Worm (Caenorhabditis elegans) whole organism, late embryonic: ENCODE data around the gene F14F7.5.
A peak's percentile ranks its signal among the peaks of the same experiment; 100 is the strongest.

Source experiments
- C08G9.2 ChIP-seq: sonication (generic microtip); optimal IDR thresholded peaks from 2 replicates; lab custom pipeline; 2016; ENCODE audit warnings: mild to moderate bottlenecking, missing genetic modification characterization, moderate library complexity, missing compliant biosample characterization
- C38D4.7 ChIP-seq: fragments of 200-800 bp; sonication (Bioruptor generic); optimal IDR thresholded peaks from 2 replicates; lab custom pipeline; 2018; ENCODE audit warnings: mild to moderate bottlenecking, missing genetic modification characterization, moderate library complexity, missing compliant biosample characterization
- F13H6.1 ChIP-seq: sonication (generic microtip); optimal IDR thresholded peaks from 2 replicates; lab custom pipeline; 2016; ENCODE audit warnings: missing genetic modification characterization, missing compliant biosample characterization
- K02D7.2 ChIP-seq: sonication (generic microtip); optimal IDR thresholded peaks from 2 replicates; lab custom pipeline; 2017; ENCODE audit warnings: mild to moderate bottlenecking, missing genetic modification characterization, missing compliant biosample characterization
- K09A11.1 ChIP-seq: sonication (generic microtip); optimal IDR thresholded peaks from 2 replicates; lab custom pipeline; 2017; ENCODE audit warnings: antibody characterized with exemption, mild to moderate bottlenecking, missing genetic modification characterization, missing compliant biosample characterization; ENCODE audit not compliant: insufficient read depth
- T23F11.4 ChIP-seq: fragments of 200-800 bp; sonication (Bioruptor generic); optimal IDR thresholded peaks from 2 replicates; lab custom pipeline; 2018; ENCODE audit warnings: mild to moderate bottlenecking, missing genetic modification characterization, missing compliant biosample characterization
- Y22D7AL.16 ChIP-seq: sonication (generic microtip); optimal IDR thresholded peaks from 2 replicates; lab custom pipeline; 2016; ENCODE audit warnings: missing genetic modification characterization, missing compliant biosample characterization
- ama-1 ChIP-seq: fragments of 150-350 bp; optimal IDR thresholded peaks from 2 replicates; lab custom pipeline; 2014
- ceh-18 ChIP-seq: sonication (generic microtip); optimal IDR thresholded peaks from 2 replicates; lab custom pipeline; 2016; ENCODE audit warnings: missing genetic modification characterization, missing compliant biosample characterization
- ceh-2 ChIP-seq: sonication (generic microtip); optimal IDR thresholded peaks from 2 replicates; lab custom pipeline; 2016; ENCODE audit warnings: missing genotype, missing genetic modification characterization, missing compliant biosample characterization
- ceh-24 ChIP-seq: sonication (generic microtip); optimal IDR thresholded peaks from 2 replicates; lab custom pipeline; 2016; ENCODE audit warnings: mild to moderate bottlenecking, missing genetic modification characterization, missing compliant biosample characterization
- ceh-30 ChIP-seq: fragments of 150-350 bp; optimal IDR thresholded peaks from 2 replicates; lab custom pipeline; 2014; ENCODE audit warnings: missing biosample characterization, missing genetic modification characterization
- ceh-31 ChIP-seq: sonication (generic microtip); optimal IDR thresholded peaks from 2 replicates; lab custom pipeline; 2016; ENCODE audit warnings: missing genetic modification characterization, missing compliant biosample characterization
- ceh-45 ChIP-seq: fragments of 200-800 bp; sonication (Bioruptor generic); IDR thresholded peaks from 2 replicates; pipeline ENCODE4 v1.3.6; 2022; ENCODE audit warnings: missing genetic modification reagents, missing genetic modification characterization, missing compliant biosample characterization
- ceh-48 ChIP-seq: sonication (generic microtip); optimal IDR thresholded peaks from 2 replicates; lab custom pipeline; 2016; ENCODE audit warnings: missing genetic modification characterization, inconsistent platforms, missing compliant biosample characterization
- ceh-6 ChIP-seq: fragments of 200-800 bp; sonication (Bioruptor generic); optimal IDR thresholded peaks from 2 replicates; lab custom pipeline; 2018; ENCODE audit warnings: mild to moderate bottlenecking, missing genetic modification characterization, missing compliant biosample characterization
- che-1 ChIP-seq: sonication (generic microtip); optimal IDR thresholded peaks from 2 replicates; lab custom pipeline; 2016; ENCODE audit warnings: mild to moderate bottlenecking, missing genetic modification characterization, missing compliant biosample characterization
- dve-1 ChIP-seq: sonication (generic microtip); optimal IDR thresholded peaks from 2 replicates; lab custom pipeline; 2017; ENCODE audit warnings: antibody characterized with exemption, mild to moderate bottlenecking, missing genetic modification characterization, missing compliant biosample characterization
- elt-2 ChIP-seq: sonication (generic microtip); optimal IDR thresholded peaks from 2 replicates; lab custom pipeline; 2016; ENCODE audit warnings: missing genetic modification reagents, missing genetic modification characterization, missing compliant biosample characterization
- elt-4 ChIP-seq: sonication (generic microtip); optimal IDR thresholded peaks from 2 replicates; lab custom pipeline; 2016; ENCODE audit warnings: missing genetic modification characterization, missing compliant biosample characterization
- fax-1 ChIP-seq: sonication (generic microtip); optimal IDR thresholded peaks from 2 replicates; lab custom pipeline; 2016; ENCODE audit warnings: missing genotype, missing genetic modification characterization, missing compliant biosample characterization
- fkh-10 ChIP-seq: fragments of 150-350 bp; optimal IDR thresholded peaks from 2 replicates; lab custom pipeline; 2014; ENCODE audit warnings: missing biosample characterization, missing genetic modification reagents, missing genetic modification characterization
- fkh-6 ChIP-seq: sonication (generic microtip); optimal IDR thresholded peaks from 2 replicates; lab custom pipeline; 2016; ENCODE audit warnings: missing genetic modification characterization, missing compliant biosample characterization
- gmeb-2 ChIP-seq: sonication (generic microtip); optimal IDR thresholded peaks from 2 replicates; lab custom pipeline; 2016; ENCODE audit warnings: missing genetic modification characterization, inconsistent platforms, missing compliant biosample characterization
- hlh-13 ChIP-seq: fragments of 200-800 bp; sonication (Bioruptor generic); optimal IDR thresholded peaks from 2 replicates; lab custom pipeline; 2018; ENCODE audit warnings: mild to moderate bottlenecking, missing genetic modification characterization, missing compliant biosample characterization
- hlh-30 ChIP-seq: sonication (generic microtip); optimal IDR thresholded peaks from 2 replicates; lab custom pipeline; 2017; ENCODE audit warnings: antibody characterized with exemption, missing genetic modification characterization, missing compliant biosample characterization; ENCODE audit not compliant: insufficient read depth
- hlh-6 ChIP-seq: sonication (generic microtip); optimal IDR thresholded peaks from 2 replicates; lab custom pipeline; 2016; ENCODE audit warnings: missing genotype, missing genetic modification characterization, missing compliant biosample characterization
- madf-2 ChIP-seq: sonication (generic microtip); optimal IDR thresholded peaks from 2 replicates; lab custom pipeline; 2017; ENCODE audit warnings: missing genetic modification characterization, missing compliant biosample characterization
- nfya-1 ChIP-seq: sonication (generic microtip); optimal IDR thresholded peaks from 2 replicates; lab custom pipeline; 2017; ENCODE audit warnings: missing genetic modification characterization, mild to moderate bottlenecking, missing compliant biosample characterization, antibody characterized with exemption, moderate library complexity
- nhr-11 ChIP-seq: fragments of 150-350 bp; optimal IDR thresholded peaks from 2 replicates; lab custom pipeline; 2014; ENCODE audit warnings: missing biosample characterization, missing genetic modification characterization
- nhr-232 ChIP-seq: sonication (generic microtip); optimal IDR thresholded peaks from 2 replicates; lab custom pipeline; 2016; ENCODE audit warnings: missing genetic modification characterization, missing compliant biosample characterization
- npax-4 ChIP-seq: sonication (generic microtip); optimal IDR thresholded peaks from 2 replicates; lab custom pipeline; 2016; ENCODE audit warnings: missing genetic modification characterization, missing compliant biosample characterization
- pag-3 ChIP-seq: sonication (generic microtip); optimal IDR thresholded peaks from 2 replicates; lab custom pipeline; 2016; ENCODE audit warnings: missing compliant biosample characterization, missing genetic modification characterization, borderline replicate concordance
- pat-9 ChIP-seq: fragments of 200-800 bp; sonication (Bioruptor generic); optimal IDR thresholded peaks from 2 replicates; lab custom pipeline; 2018; ENCODE audit warnings: mild to moderate bottlenecking, missing genetic modification characterization, moderate library complexity, missing compliant biosample characterization
- ref-2 ChIP-seq: sonication (generic microtip); optimal IDR thresholded peaks from 2 replicates; lab custom pipeline; 2016; ENCODE audit warnings: missing genetic modification characterization, missing compliant biosample characterization
- rnt-1 ChIP-seq: sonication (generic microtip); optimal IDR thresholded peaks from 2 replicates; lab custom pipeline; 2016; ENCODE audit warnings: missing genetic modification characterization, missing compliant biosample characterization
- sox-2 ChIP-seq: fragments of 200-800 bp; sonication (Bioruptor generic); IDR thresholded peaks from 2 replicates; pipeline ENCODE4 v1.3.6; 2022; ENCODE audit warnings: missing genetic modification reagents, missing genetic modification characterization, missing compliant biosample characterization
- sox-4 ChIP-seq: sonication (generic microtip); optimal IDR thresholded peaks from 2 replicates; lab custom pipeline; 2017; ENCODE audit warnings: mild to moderate bottlenecking, missing genetic modification characterization, inconsistent platforms, missing compliant biosample characterization
- tbx-2 ChIP-seq: sonication (generic microtip); optimal IDR thresholded peaks from 2 replicates; lab custom pipeline; 2016; ENCODE audit warnings: missing genetic modification characterization, missing compliant biosample characterization
- tbx-7 ChIP-seq: sonication (generic microtip); optimal IDR thresholded peaks from 2 replicates; lab custom pipeline; 2016; ENCODE audit warnings: missing genotype, missing genetic modification characterization, missing compliant biosample characterization
- ttx-3 ChIP-seq: sonication (generic microtip); optimal IDR thresholded peaks from 2 replicates; lab custom pipeline; 2016; ENCODE audit warnings: missing genetic modification reagents, missing genetic modification characterization, missing compliant biosample characterization
- unc-3 ChIP-seq, 2 experiments: fragments of 200-800 bp in 1 of 2; sonication (Bioruptor generic) in 1 of 2; sonication (generic microtip) in 1 of 2; conservative IDR thresholded peaks in 1 of 2; optimal IDR thresholded peaks in 1 of 2; 2 replicates each; pipeline versions ENCODE4 v1.3.6 to Lab custom; 2016 to 2022; ENCODE audit warnings: missing compliant biosample characterization in 2 of 2, missing genetic modification characterization in 2 of 2, missing genetic modification reagents in 1 of 2
- ztf-16 ChIP-seq: sonication (generic microtip); optimal IDR thresholded peaks from 2 replicates; lab custom pipeline; 2017; ENCODE audit warnings: missing genetic modification characterization, missing compliant biosample characterization

F14F7.5 gene

DNA sequence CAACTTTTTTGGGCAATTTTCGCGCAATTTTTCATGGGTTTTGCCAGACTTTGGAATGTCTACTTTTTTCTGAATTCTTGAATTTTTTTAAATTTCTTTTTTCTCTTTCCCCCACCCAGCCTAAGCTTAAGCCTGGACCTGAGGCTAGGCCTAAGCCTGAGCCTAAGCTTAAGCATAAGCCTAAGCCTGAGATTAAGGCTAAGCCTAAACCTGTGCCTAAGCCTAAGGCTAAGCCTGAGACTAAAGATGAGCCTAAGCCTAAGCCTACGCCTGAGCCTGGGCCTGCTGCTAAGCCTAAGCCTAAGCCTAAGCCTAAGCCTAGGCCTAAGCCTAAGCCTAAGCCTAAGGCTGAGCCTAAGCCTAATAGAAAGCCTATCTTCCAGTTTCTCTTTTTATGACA is 24.4 kb downstream of the F14F7.5 start:
- peak; percentile 21 for TF ChIP-seq K02D7.2 (tag; lab: Kevin White, UChicago)
- TF ChIP-seq che-1 = no peak
- no peak for TF ChIP-seq T23F11.4 (GFP tag; lab: Kevin White, UChicago)
- peak; percentile 70 for TF ChIP-seq dve-1 (tag; lab: Kevin White, UChicago)
- TF ChIP-seq gmeb-2 = no peak
- no peak for TF ChIP-seq ama-1 (lab: Kevin White, UChicago)
- no peak for TF ChIP-seq C38D4.7 (GFP tag; lab: Kevin White, UChicago)
- TF ChIP-seq ztf-16 (tag; lab: Kevin White, UChicago) = no peak

DNA sequence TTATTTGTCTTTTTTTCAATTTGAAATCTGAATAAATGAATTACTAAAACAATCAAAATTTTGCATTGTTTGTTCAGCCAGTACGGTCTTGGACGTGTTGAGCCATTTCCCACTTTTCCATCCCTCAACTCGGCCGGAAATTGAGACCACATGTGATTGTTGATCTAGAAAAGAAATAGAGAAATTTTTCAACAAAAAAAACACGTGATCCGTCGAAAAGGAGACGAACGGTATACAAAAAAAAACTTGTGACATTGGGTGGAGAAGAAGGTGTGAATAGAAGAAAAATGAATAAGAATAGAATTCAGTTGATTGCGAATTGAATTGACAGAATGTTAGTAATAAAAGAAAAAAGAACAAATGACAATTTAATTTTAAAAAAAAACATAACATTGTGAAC is 24.9 kb downstream of the F14F7.5 start:
- peak; percentile 21 for TF ChIP-seq hlh-30
- TF ChIP-seq fax-1 (tag; lab: Kevin White, UChicago) = no peak

DNA sequence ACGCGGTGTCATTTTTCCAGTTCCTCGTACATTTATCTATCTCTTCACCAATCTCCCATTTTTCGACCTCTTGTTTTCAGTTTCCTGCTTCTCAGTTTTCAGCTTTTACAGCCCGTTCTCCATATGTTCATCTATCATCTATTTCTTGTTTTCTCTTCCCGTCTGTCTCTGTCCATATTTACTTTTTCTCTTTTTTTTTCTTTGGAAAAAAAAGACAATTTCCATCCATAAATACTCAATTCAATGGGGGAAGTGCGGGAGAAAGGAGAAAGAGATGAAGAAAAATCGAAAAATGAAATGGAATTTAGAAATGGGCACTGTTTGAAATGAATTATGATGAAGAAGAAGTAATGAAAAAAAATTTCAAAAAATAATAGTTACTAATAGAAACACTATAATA is 26.3 kb downstream of the F14F7.5 start:
- TF ChIP-seq tbx-2 (tag; lab: Kevin White, UChicago) = no peak
- TF ChIP-seq unc-3 (GFP tag; conservative IDR thresholded peaks at IDR 0.05; lab: Robert Waterston, UW) = no peak
- no peak for TF ChIP-seq unc-3 (tag; optimal IDR thresholded peaks at IDR 0.05; lab: Kevin White, UChicago)
- TF ChIP-seq K09A11.1 (tag; lab: Kevin White, UChicago) = no peak
- no peak for TF ChIP-seq C08G9.2 (tag; lab: Kevin White, UChicago)
- no peak for TF ChIP-seq nhr-11 (tag; lab: Kevin White, UChicago)
- TF ChIP-seq hlh-13 (GFP tag; lab: Kevin White, UChicago) = no peak
- TF ChIP-seq nfya-1 (tag; lab: Kevin White, UChicago) = no peak
- TF ChIP-seq ztf-16 (tag; lab: Kevin White, UChicago) = no peak
- TF ChIP-seq ref-2 (tag; lab: Kevin White, UChicago) = no peak
- TF ChIP-seq ceh-45 (GFP tag; lab: Robert Waterston, UW) = no peak
- no peak for TF ChIP-seq K02D7.2 (tag; lab: Kevin White, UChicago)
- TF ChIP-seq ama-1 (lab: Kevin White, UChicago) = no peak
- no peak for TF ChIP-seq che-1
- no peak for TF ChIP-seq ceh-30
- no peak for TF ChIP-seq npax-4 (tag; lab: Kevin White, UChicago)
- no peak for TF ChIP-seq rnt-1 (tag; lab: Kevin White, UChicago)
- no peak for TF ChIP-seq gmeb-2
- no peak for TF ChIP-seq ceh-31 (tag; lab: Kevin White, UChicago)

DNA sequence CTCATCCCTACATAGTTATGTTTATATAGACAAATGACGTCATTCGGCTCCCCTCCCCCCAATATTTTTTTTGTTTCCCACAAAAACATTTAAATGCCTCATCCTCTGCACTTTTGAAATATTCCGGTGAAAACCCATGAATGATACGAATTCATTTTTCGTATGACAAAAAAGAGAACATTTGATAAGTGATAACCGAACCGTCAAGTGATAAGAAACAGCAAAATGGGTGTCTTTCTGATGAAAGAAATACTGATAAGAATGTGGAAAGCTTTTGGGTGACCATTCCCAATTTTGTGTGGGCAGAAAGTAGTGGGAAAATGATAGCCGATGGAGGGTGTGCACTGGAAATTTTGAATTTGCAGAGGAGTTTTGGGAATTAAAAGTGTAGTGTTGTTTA is 27.5 kb downstream of the F14F7.5 start:
- TF ChIP-seq fkh-10 = no peak
- no peak for TF ChIP-seq che-1
- TF ChIP-seq ceh-31 (tag; lab: Kevin White, UChicago) = no peak
- no peak for TF ChIP-seq ceh-18 (tag; lab: Kevin White, UChicago)
- peak; percentile 94 for TF ChIP-seq elt-2
- TF ChIP-seq Y22D7AL.16 (tag; lab: Kevin White, UChicago) = no peak

DNA sequence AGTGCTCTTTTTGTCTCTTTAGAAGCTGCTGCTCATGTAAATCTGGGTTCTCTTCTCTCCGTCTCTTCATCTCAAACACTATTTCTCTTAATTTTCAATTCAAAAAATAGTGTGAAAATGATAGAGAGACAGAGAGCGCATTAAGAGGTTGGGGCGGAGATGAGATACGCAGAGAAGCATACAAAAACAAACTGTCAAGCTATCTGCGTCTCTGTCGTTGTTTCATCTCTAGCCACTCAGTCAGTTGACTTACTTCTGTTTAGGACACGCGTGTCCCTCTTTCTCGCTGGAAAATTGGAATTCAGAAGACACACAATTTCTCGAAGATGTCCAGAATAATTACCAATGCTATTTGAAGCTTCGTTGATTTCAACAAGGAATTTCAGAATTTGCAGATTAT is 29.3 kb downstream of the F14F7.5 start:
- TF ChIP-seq ceh-6 (GFP tag; lab: Kevin White, UChicago) (no peak), pag-3 (tag; lab: Kevin White, UChicago) (no peak), ceh-31 (tag; lab: Kevin White, UChicago) (peak; percentile 83), elt-4 (tag; lab: Kevin White, UChicago) (no peak), pat-9 (tag; lab: Kevin White, UChicago) (no peak), C38D4.7 (GFP tag; lab: Kevin White, UChicago) (no peak), nhr-232 (tag; lab: Kevin White, UChicago) (no peak), hlh-13 (GFP tag; lab: Kevin White, UChicago) (no peak), madf-2 (tag; lab: Kevin White, UChicago) (no peak), elt-2 (no peak), ttx-3 (no peak), F13H6.1 (tag; lab: Kevin White, UChicago) (no peak), ceh-2 (tag; lab: Kevin White, UChicago) (no peak), fkh-6 (tag; lab: Kevin White, UChicago) (no peak), tbx-7 (tag; lab: Kevin White, UChicago) (no peak), ceh-48 (no peak), sox-4 (tag; lab: Kevin White, UChicago) (no peak), hlh-6 (tag; lab: Kevin White, UChicago) (no peak), unc-3 (GFP tag; conservative IDR thresholded peaks at IDR 0.05; lab: Robert Waterston, UW) (no peak), unc-3 (tag; optimal IDR thresholded peaks at IDR 0.05; lab: Kevin White, UChicago) (peak; percentile 19), gmeb-2 (no peak), sox-2 (GFP tag; lab: Robert Waterston, UW) (no peak), hlh-30 (peak; percentile 90), che-1 (no peak), ceh-24 (tag; lab: Kevin White, UChicago) (no peak), ceh-45 (GFP tag; lab: Robert Waterston, UW) (no peak)
